Fruit fly (Drosophila melanogaster) whole organism, pupa: Measurements from ENCODE around the gene CG43367.
A peak's percentile ranks its signal among the peaks of the same experiment; 100 is the strongest.

Source experiments
- CG10348 ChIP-seq: fragments of 200-800 bp; sonication (Bioruptor generic); IDR thresholded peaks from 2 replicates; pipeline ENCODE4 v1.3.6; 2022; ENCODE audit warnings: missing biosample characterization, missing genetic modification characterization
- CG12605 ChIP-seq: fragments of 200-800 bp; sonication (Bioruptor generic); IDR thresholded peaks from 2 replicates; pipeline ENCODE4 v1.3.6; 2022; ENCODE audit warnings: missing biosample characterization, missing genetic modification characterization
- CG13204 ChIP-seq: fragments of 200-800 bp; sonication (Bioruptor generic); optimal IDR thresholded peaks from 2 replicates; lab custom pipeline; 2018; ENCODE audit warnings: missing biosample characterization, mild to moderate bottlenecking, missing genetic modification characterization, moderate library complexity
- CG14655 ChIP-seq: fragments of 200-800 bp; sonication (Bioruptor generic); optimal IDR thresholded peaks from 3 replicates; lab custom pipeline; 2017; ENCODE audit warnings: mild to moderate bottlenecking, missing biosample characterization, missing genetic modification reagents, missing genetic modification characterization
- CG15710 ChIP-seq: fragments of 200-800 bp; sonication (Bioruptor generic); optimal IDR thresholded peaks from 2 replicates; lab custom pipeline; 2018; ENCODE audit warnings: missing biosample characterization, mild to moderate bottlenecking, missing genetic modification characterization, moderate library complexity
- CG17806 ChIP-seq: fragments of 200-800 bp; sonication (Bioruptor generic); optimal IDR thresholded peaks from 2 replicates; lab custom pipeline; 2018; ENCODE audit warnings: missing biosample characterization, mild to moderate bottlenecking, missing genetic modification characterization, moderate library complexity
- CG32121 ChIP-seq: fragments of 200-800 bp; sonication (Bioruptor generic); IDR thresholded peaks from 2 replicates; pipeline ENCODE4 v1.3.6; 2022; ENCODE audit warnings: missing biosample characterization, missing genetic modification characterization
- CG34367 ChIP-seq: fragments of 200-800 bp; sonication (Bioruptor generic); optimal IDR thresholded peaks from 2 replicates; lab custom pipeline; 2018; ENCODE audit warnings: missing biosample characterization, mild to moderate bottlenecking, missing genetic modification characterization
- CG4496 ChIP-seq: fragments of 200-800 bp; sonication (Bioruptor generic); IDR thresholded peaks from 3 replicates; pipeline ENCODE4 v1.3.6; 2022; ENCODE audit warnings: missing biosample characterization, missing genetic modification characterization
- CG8159 ChIP-seq: fragments of 200-800 bp; sonication (Bioruptor generic); optimal IDR thresholded peaks from 3 replicates; lab custom pipeline; 2018; ENCODE audit warnings: missing biosample characterization, mild to moderate bottlenecking, missing genetic modification characterization, moderate library complexity
- CG8301 ChIP-seq: fragments of 200-800 bp; sonication (Bioruptor generic); optimal IDR thresholded peaks from 2 replicates; lab custom pipeline; 2018; ENCODE audit warnings: missing biosample characterization, mild to moderate bottlenecking, missing genetic modification characterization
- CG9948 ChIP-seq: fragments of 200-800 bp; sonication (Bioruptor generic); optimal IDR thresholded peaks from 2 replicates; lab custom pipeline; 2018; ENCODE audit warnings: missing biosample characterization, mild to moderate bottlenecking, missing genetic modification characterization, moderate library complexity
- D1 ChIP-seq: fragments of 200-800 bp; sonication (Bioruptor generic); optimal IDR thresholded peaks from 2 replicates; lab custom pipeline; 2018; ENCODE audit warnings: missing biosample characterization, mild to moderate bottlenecking, missing genetic modification characterization, moderate library complexity
- EcR ChIP-seq: fragments of 200-800 bp; sonication (Bioruptor generic); optimal IDR thresholded peaks from 3 replicates; lab custom pipeline; 2019; ENCODE audit warnings: missing biosample characterization, missing genetic modification characterization, mild to moderate bottlenecking, moderate library complexity, missing genetic modification reagents
- Ets98B ChIP-seq: fragments of 200-800 bp; sonication (Bioruptor generic); IDR thresholded peaks from 2 replicates; pipeline ENCODE4 v1.3.6; 2022; ENCODE audit warnings: missing biosample characterization, missing genetic modification characterization
- Pif1A ChIP-seq: fragments of 200-800 bp; sonication (Bioruptor generic); optimal IDR thresholded peaks from 3 replicates; lab custom pipeline; 2016; ENCODE audit warnings: missing biosample characterization, missing genetic modification characterization
- Pif1B ChIP-seq: fragments of 200-800 bp; sonication (Bioruptor generic); optimal IDR thresholded peaks from 3 replicates; lab custom pipeline; 2016; ENCODE audit warnings: missing biosample characterization, missing genetic modification characterization
- Snoo ChIP-seq: fragments of 200-800 bp; sonication (Bioruptor generic); optimal IDR thresholded peaks from 3 replicates; lab custom pipeline; 2017; ENCODE audit warnings: missing biosample characterization, mild to moderate bottlenecking, missing genetic modification characterization, inconsistent platforms
- fd96Ca ChIP-seq: fragments of 200-800 bp; sonication (Bioruptor generic); IDR thresholded peaks from 3 replicates; pipeline ENCODE4 v1.3.6; 2022; ENCODE audit warnings: missing biosample characterization, missing genetic modification characterization
- gl ChIP-seq: fragments of 200-800 bp; sonication (Bioruptor generic); optimal IDR thresholded peaks from 2 replicates; lab custom pipeline; 2018; ENCODE audit warnings: missing biosample characterization, mild to moderate bottlenecking, missing genetic modification characterization
- rn ChIP-seq: fragments of 200-800 bp; sonication (Bioruptor generic); IDR thresholded peaks from 2 replicates; pipeline ENCODE4 v1.3.6; 2022; ENCODE audit warnings: missing biosample characterization, missing genetic modification characterization

The CG43367 gene

DNA sequence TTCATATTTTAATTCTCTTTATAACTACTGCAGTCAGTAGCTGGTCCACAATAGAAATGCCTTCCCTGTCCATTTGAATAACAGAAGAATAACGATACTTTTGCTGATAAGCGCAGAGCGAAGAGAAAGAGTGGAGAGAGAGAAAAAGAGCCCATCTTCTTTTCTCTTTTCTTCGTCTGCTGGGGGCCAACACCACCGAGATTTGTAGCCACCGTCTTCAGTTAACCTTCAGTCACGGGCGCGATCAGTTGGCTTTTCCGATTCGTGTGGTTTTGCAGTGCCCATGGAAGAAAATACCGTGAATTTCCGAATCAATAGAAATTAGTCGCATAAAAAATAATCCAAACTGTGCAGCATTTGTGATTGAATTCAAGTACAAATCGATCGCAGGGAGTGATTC, 69.7 kb downstream of the CG43367 start, which contains the start of gene CG1273:
Gene CG1273, plus strand, starts transcription at position 218 of the 400 bp plus-strand sequence.
- no peak for TF ChIP-seq EcR (GFP tag; lab: Kevin White, UChicago)
- TF ChIP-seq D1: no peak
- no peak for TF ChIP-seq Pif1A (GFP tag; lab: Kevin White, UChicago)
- no peak for TF ChIP-seq CG10348 (GFP tag; lab: Robert Waterston, UW)
- TF ChIP-seq CG34367: no peak
- no peak for TF ChIP-seq Snoo (tag; lab: Kevin White, UChicago)
- TF ChIP-seq CG13204 (GFP tag; lab: Kevin White, UChicago): no peak

DNA sequence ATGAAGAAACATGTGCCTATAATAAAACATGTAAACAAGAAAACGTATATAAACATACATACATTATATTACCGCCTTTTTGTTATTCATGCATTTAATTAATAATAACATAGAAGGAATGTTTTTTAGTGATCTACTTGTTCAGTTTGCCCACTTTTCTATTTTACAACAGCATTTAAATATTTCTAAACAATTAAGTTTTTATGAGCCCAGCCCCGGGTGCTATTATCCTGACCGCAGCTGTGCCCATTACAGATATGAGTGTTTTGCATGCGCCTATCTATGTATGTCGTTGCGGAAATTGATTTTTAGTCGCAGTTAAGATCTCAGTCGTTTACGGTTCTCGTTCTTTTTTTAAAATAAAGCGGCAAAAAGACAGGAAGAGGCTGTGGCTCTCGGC, 71.2 kb downstream of the CG43367 start:
- TF ChIP-seq CG15710 (tag; lab: Kevin White, UChicago) (no peak), CG9948 (tag; lab: Kevin White, UChicago) (no peak), D1 (no peak), CG34367 (no peak), Pif1A (GFP tag; lab: Kevin White, UChicago) (no peak), Pif1B (no peak), CG8159 (no peak), CG17806 (no peak), Ets98B (GFP tag; lab: Robert Waterston, UW) (no peak), CG14655 (GFP tag; lab: Kevin White, UChicago) (no peak), CG12605 (no peak), Snoo (tag; lab: Kevin White, UChicago) (no peak), CG13204 (GFP tag; lab: Kevin White, UChicago) (no peak), CG4496 (GFP tag; lab: Robert Waterston, UW) (no peak), CG8301 (no peak), CG10348 (GFP tag; lab: Robert Waterston, UW) (no peak), gl (no peak), EcR (GFP tag; lab: Kevin White, UChicago) (no peak), CG32121 (no peak)
- TF ChIP-seq, all 21 proteins: peak for 0

DNA sequence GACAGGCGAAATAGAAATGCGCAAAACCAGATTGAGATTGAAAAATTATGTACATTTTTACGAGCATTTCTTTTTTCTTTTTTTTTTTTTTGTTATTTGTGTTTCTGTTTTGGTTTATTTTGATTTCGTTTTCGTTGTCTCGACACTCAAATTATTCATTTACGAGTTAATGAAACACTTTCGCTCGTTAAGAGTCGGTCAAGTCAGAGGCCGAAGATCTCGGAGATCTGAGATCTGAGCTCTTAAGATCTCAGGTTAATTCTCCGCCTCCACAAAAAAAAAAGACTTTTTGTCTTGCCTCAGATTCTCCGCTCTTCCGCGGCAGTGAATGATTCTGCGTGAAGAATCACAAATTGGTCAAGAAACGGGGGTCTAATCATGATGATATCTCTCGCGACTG, 72.0 kb downstream of the CG43367 start:
- TF ChIP-seq EcR (GFP tag; lab: Kevin White, UChicago): no peak
- no peak for TF ChIP-seq Pif1A (GFP tag; lab: Kevin White, UChicago)
- TF ChIP-seq CG15710 (tag; lab: Kevin White, UChicago): no peak
- no peak for TF ChIP-seq CG32121
- no peak for TF ChIP-seq Snoo (tag; lab: Kevin White, UChicago)
- no peak for TF ChIP-seq CG8159
- no peak for TF ChIP-seq CG9948 (tag; lab: Kevin White, UChicago)
- TF ChIP-seq Ets98B (GFP tag; lab: Robert Waterston, UW): no peak

DNA sequence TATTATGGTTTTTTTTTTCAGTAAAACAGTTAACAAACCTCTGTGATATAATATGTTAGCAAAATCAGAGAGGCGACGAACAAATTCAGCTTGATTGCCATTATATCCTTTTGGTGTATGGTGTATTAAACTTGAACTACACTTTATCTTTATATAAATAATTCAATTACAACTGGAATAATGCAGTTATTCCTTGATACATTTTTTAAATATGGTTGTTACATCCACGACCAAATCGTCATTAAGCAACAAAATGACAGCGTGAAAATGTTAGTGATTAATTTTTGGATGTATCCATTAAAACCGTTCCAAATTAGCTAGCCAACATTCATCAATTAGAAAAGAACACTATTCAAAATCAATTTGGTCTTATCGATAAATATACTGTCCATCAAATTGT, 73.6 kb downstream of the CG43367 start, which contains the start of gene CG33764:
Gene CG33764, minus strand, starts transcription at position 101 of the 400 bp plus-strand sequence.
- TF ChIP-seq Snoo (tag; lab: Kevin White, UChicago) (no peak), CG4496 (GFP tag; lab: Robert Waterston, UW) (no peak), Pif1B (no peak), D1 (no peak), CG8301 (no peak), gl (no peak), CG14655 (GFP tag; lab: Kevin White, UChicago) (no peak), CG12605 (no peak), CG34367 (no peak), fd96Ca (GFP tag; lab: Robert Waterston, UW) (no peak), CG10348 (GFP tag; lab: Robert Waterston, UW) (no peak), CG15710 (tag; lab: Kevin White, UChicago) (no peak), CG17806 (no peak), CG9948 (tag; lab: Kevin White, UChicago) (no peak), CG8159 (no peak)

DNA sequence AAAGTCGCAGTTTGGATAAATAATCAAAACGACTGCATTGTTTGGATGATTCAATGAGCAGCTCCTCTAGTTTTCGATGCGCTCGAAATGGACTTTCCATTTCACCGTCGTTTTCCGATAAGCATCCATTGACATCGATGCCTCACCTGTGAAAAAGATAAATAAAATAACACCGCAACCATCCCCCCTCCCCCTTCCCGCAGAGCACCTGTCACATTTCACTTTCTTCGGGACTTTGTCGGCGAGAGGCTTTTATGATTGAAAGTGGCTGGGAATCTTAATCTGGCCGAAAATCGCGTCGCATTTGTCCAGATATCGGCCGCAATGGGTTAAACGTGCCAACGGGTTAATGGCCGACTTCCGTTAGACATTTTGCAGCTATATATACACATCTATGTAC, 75.4 kb downstream of the CG43367 start:
- no peak for TF ChIP-seq Pif1B
- TF ChIP-seq fd96Ca (GFP tag; lab: Robert Waterston, UW): no peak
- no peak for TF ChIP-seq Snoo (tag; lab: Kevin White, UChicago)
- no peak for TF ChIP-seq CG8159
- TF ChIP-seq CG13204 (GFP tag; lab: Kevin White, UChicago): no peak
- TF ChIP-seq D1: no peak
- TF ChIP-seq CG14655 (GFP tag; lab: Kevin White, UChicago): no peak
- TF ChIP-seq CG34367: no peak
- no peak for TF ChIP-seq Pif1A (GFP tag; lab: Kevin White, UChicago)
- no peak for TF ChIP-seq CG32121
- no peak for TF ChIP-seq CG4496 (GFP tag; lab: Robert Waterston, UW)
- no peak for TF ChIP-seq gl
- no peak for TF ChIP-seq Ets98B (GFP tag; lab: Robert Waterston, UW)
- TF ChIP-seq CG15710 (tag; lab: Kevin White, UChicago): no peak
- TF ChIP-seq CG10348 (GFP tag; lab: Robert Waterston, UW): no peak
- TF ChIP-seq CG17806: no peak
- no peak for TF ChIP-seq CG9948 (tag; lab: Kevin White, UChicago)

DNA sequence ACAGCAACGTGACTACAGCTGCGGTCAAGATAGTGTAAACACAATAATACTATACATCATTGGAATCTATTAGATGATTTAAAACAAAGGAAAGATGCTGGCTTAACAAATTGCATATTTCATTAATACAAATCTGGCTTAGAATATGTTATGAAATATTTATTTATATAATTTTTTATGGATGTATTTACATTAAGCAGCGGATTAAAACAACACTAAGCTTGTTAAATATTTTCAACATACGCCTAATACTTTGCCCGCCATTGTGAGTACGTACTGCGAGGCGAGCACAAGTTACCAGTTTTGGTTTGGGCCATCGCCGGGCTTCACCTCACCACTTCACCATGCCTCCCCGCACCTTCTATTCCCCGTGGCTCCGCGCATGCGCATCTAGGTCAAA, 76.1 kb downstream of the CG43367 start:
- peak; percentile 66 for TF ChIP-seq D1
- TF ChIP-seq CG8159: peak; percentile 81
- peak; percentile 78 for TF ChIP-seq CG12605
- no peak; the same call in 1 of the 2 replicates for TF ChIP-seq Ets98B (GFP tag; lab: Robert Waterston, UW)
- peak; percentile 88 for TF ChIP-seq CG8301
- peak; percentile 63 for TF ChIP-seq CG32121
- TF ChIP-seq Pif1A (GFP tag; lab: Kevin White, UChicago): peak; percentile 66
- TF ChIP-seq CG15710 (tag; lab: Kevin White, UChicago): peak; percentile 81
- peak; percentile 81 for TF ChIP-seq CG9948 (tag; lab: Kevin White, UChicago)
- TF ChIP-seq CG17806: peak; percentile 76
- TF ChIP-seq fd96Ca (GFP tag; lab: Robert Waterston, UW): 0 out of 3 replicates have a peak, but pooled peaks have one; percentile 24
- TF ChIP-seq EcR (GFP tag; lab: Kevin White, UChicago): no peak
- TF ChIP-seq CG13204 (GFP tag; lab: Kevin White, UChicago): no peak
- TF ChIP-seq Pif1B: peak; percentile 75
- TF ChIP-seq CG14655 (GFP tag; lab: Kevin White, UChicago): peak; percentile 82
- TF ChIP-seq CG10348 (GFP tag; lab: Robert Waterston, UW): no peak
- peak; percentile 57 for TF ChIP-seq CG34367
- TF ChIP-seq rn: no peak
- peak; percentile 67; the same call in 1 of the 3 replicates for TF ChIP-seq CG4496 (GFP tag; lab: Robert Waterston, UW)
- peak; percentile 76 for TF ChIP-seq Snoo (tag; lab: Kevin White, UChicago)
- peak; percentile 52 for TF ChIP-seq gl
